Worm (Caenorhabditis elegans) whole organism, L2 larva: Measurements from ENCODE around the gene Y54G2A.45.

Source experiments
- C34F6.9 ChIP-seq: fragments of 150-350 bp; optimal IDR thresholded peaks from 2 replicates; lab custom pipeline; 2014; ENCODE audit warnings: missing biosample characterization, missing genetic modification characterization
- F13H6.1 ChIP-seq: sonication (generic microtip); optimal IDR thresholded peaks from 2 replicates; lab custom pipeline; 2016; ENCODE audit warnings: missing genetic modification characterization, missing compliant biosample characterization
- R02D3.7 ChIP-seq: fragments of 150-350 bp; optimal IDR thresholded peaks from 2 replicates; lab custom pipeline; 2014; ENCODE audit warnings: missing biosample characterization, missing genetic modification characterization
- ZK546.5 ChIP-seq: sonication (generic microtip); optimal IDR thresholded peaks from 2 replicates; lab custom pipeline; 2017; ENCODE audit warnings: missing biosample characterization, missing genetic modification characterization
- alr-1 ChIP-seq: fragments of 150-350 bp; optimal IDR thresholded peaks from 2 replicates; lab custom pipeline; 2014; ENCODE audit warnings: missing biosample characterization, missing genetic modification characterization
- ceh-16 ChIP-seq: fragments of 150-350 bp; optimal IDR thresholded peaks from 2 replicates; lab custom pipeline; 2014; ENCODE audit warnings: missing biosample characterization, missing genetic modification characterization
- ceh-82 ChIP-seq: fragments of 150-350 bp; optimal IDR thresholded peaks from 2 replicates; lab custom pipeline; 2014; ENCODE audit warnings: missing biosample characterization, missing genetic modification characterization
- crh-2 ChIP-seq: sonication (generic microtip); optimal IDR thresholded peaks from 2 replicates; lab custom pipeline; 2017; ENCODE audit warnings: missing biosample characterization, missing genetic modification characterization
- egl-27 ChIP-seq: sonication (generic microtip); optimal IDR thresholded peaks from 3 replicates; lab custom pipeline; 2017; ENCODE audit warnings: missing biosample characterization, missing genetic modification reagents, missing genetic modification characterization
- fos-1 ChIP-seq: fragments of 150-350 bp; optimal IDR thresholded peaks from 2 replicates; lab custom pipeline; 2014; ENCODE audit warnings: missing biosample characterization, missing genetic modification characterization
- gmeb-1 ChIP-seq: fragments of 150-350 bp; optimal IDR thresholded peaks from 2 replicates; lab custom pipeline; 2014; ENCODE audit warnings: missing biosample characterization, missing genetic modification characterization
- lin-11 ChIP-seq: fragments of 150-350 bp; sonication (generic microtip); optimal IDR thresholded peaks from 2 replicates; lab custom pipeline; 2014; ENCODE audit warnings: missing biosample characterization, missing genetic modification characterization, inconsistent platforms, mixed read lengths
- lsy-2 ChIP-seq, 2 experiments: fragments of 150-350 bp in 1 of 2; sonication (generic microtip) in 1 of 2; optimal IDR thresholded peaks; 2 replicates each; lab custom pipeline; 2014 to 2017; ENCODE audit warnings: missing biosample characterization in 2 of 2, missing genetic modification characterization in 2 of 2
- mab-5 ChIP-seq: fragments of 150-350 bp; optimal IDR thresholded peaks from 2 replicates; lab custom pipeline; 2014; ENCODE audit warnings: missing biosample characterization, missing genetic modification characterization
- mbf-1 ChIP-seq: sonication (generic microtip); optimal IDR thresholded peaks from 2 replicates; lab custom pipeline; 2017; ENCODE audit warnings: missing biosample characterization, missing genetic modification characterization
- mdl-1 ChIP-seq, 2 experiments: fragments of 150-350 bp in 1 of 2; sonication (generic microtip) in 1 of 2; optimal IDR thresholded peaks; 2 replicates each; lab custom pipeline; 2017; ENCODE audit warnings: missing biosample characterization in 2 of 2, missing genetic modification characterization in 2 of 2
- nhr-10 ChIP-seq: sonication (generic microtip); optimal IDR thresholded peaks from 2 replicates; lab custom pipeline; 2017; ENCODE audit warnings: missing biosample characterization, missing genetic modification characterization
- nhr-11 ChIP-seq: fragments of 150-350 bp; optimal IDR thresholded peaks from 2 replicates; lab custom pipeline; 2014; ENCODE audit warnings: missing biosample characterization, missing genetic modification characterization
- nhr-12 ChIP-seq: fragments of 150-350 bp; optimal IDR thresholded peaks from 2 replicates; lab custom pipeline; 2014; ENCODE audit warnings: missing biosample characterization, missing genetic modification characterization
- nhr-129 ChIP-seq: fragments of 150-350 bp; optimal IDR thresholded peaks from 2 replicates; lab custom pipeline; 2014; ENCODE audit warnings: missing biosample characterization, missing genetic modification characterization
- nhr-21 ChIP-seq: fragments of 150-350 bp; optimal IDR thresholded peaks from 2 replicates; lab custom pipeline; 2014; ENCODE audit warnings: missing biosample characterization, missing genetic modification characterization
- nhr-23 ChIP-seq: fragments of 150-350 bp; optimal IDR thresholded peaks from 2 replicates; lab custom pipeline; 2014; ENCODE audit warnings: missing biosample characterization, missing genetic modification reagents, missing genetic modification characterization
- nhr-237 ChIP-seq: fragments of 150-350 bp; optimal IDR thresholded peaks from 2 replicates; lab custom pipeline; 2014; ENCODE audit warnings: missing biosample characterization, missing genetic modification characterization
- nhr-25 ChIP-seq: fragments of 150-350 bp; sonication (generic microtip); optimal IDR thresholded peaks from 3 replicates; lab custom pipeline; 2014; ENCODE audit warnings: missing biosample characterization, missing genetic modification characterization
- nhr-6 ChIP-seq: fragments of 150-350 bp; optimal IDR thresholded peaks from 2 replicates; lab custom pipeline; 2014; ENCODE audit warnings: missing biosample characterization, missing genetic modification characterization
- nhr-77 ChIP-seq: fragments of 150-350 bp; optimal IDR thresholded peaks from 2 replicates; lab custom pipeline; 2014; ENCODE audit warnings: missing biosample characterization, missing genetic modification characterization
- peb-1 ChIP-seq: fragments of 150-350 bp; optimal IDR thresholded peaks from 2 replicates; lab custom pipeline; 2014; ENCODE audit warnings: missing biosample characterization, missing genetic modification characterization
- sem-4 ChIP-seq: fragments of 150-350 bp; optimal IDR thresholded peaks from 2 replicates; lab custom pipeline; 2014; ENCODE audit warnings: missing biosample characterization, missing genetic modification reagents, missing genetic modification characterization
- sma-3 ChIP-seq: sonication (generic microtip); optimal IDR thresholded peaks from 2 replicates; lab custom pipeline; 2016; ENCODE audit warnings: missing genetic modification reagents, missing genetic modification characterization, missing compliant biosample characterization
- sma-9 ChIP-seq, 2 experiments: fragments of 150-350 bp in 1 of 2; sonication (generic microtip) in 1 of 2; optimal IDR thresholded peaks; 2 replicates each; lab custom pipeline; 2014 to 2016; ENCODE audit warnings: missing genetic modification characterization in 2 of 2, mild to moderate bottlenecking in 1 of 2, missing biosample characterization in 1 of 2, missing compliant biosample characterization in 1 of 2, missing genetic modification reagents in 1 of 2, moderate library complexity in 1 of 2
- snpc-4 ChIP-seq: fragments of 150-350 bp; optimal IDR thresholded peaks from 2 replicates; lab custom pipeline; 2014; ENCODE audit warnings: missing biosample characterization, missing genetic modification characterization
- unc-39 ChIP-seq: fragments of 150-350 bp; optimal IDR thresholded peaks from 2 replicates; lab custom pipeline; 2014; ENCODE audit warnings: missing biosample characterization, missing genetic modification characterization
- unc-55 ChIP-seq: fragments of 150-350 bp; sonication (generic microtip); optimal IDR thresholded peaks from 3 replicates; lab custom pipeline; 2014; ENCODE audit warnings: missing biosample characterization, missing genetic modification reagents, missing genetic modification characterization
- unc-62 ChIP-seq: fragments of 150-350 bp; optimal IDR thresholded peaks from 2 replicates; lab custom pipeline; 2014; ENCODE audit warnings: missing biosample characterization, missing genetic modification reagents, missing genetic modification characterization
- zag-1 ChIP-seq: fragments of 150-350 bp; optimal IDR thresholded peaks from 2 replicates; lab custom pipeline; 2014; ENCODE audit warnings: missing biosample characterization, missing genetic modification characterization
- ztf-1 ChIP-seq: fragments of 200-800 bp; sonication (Bioruptor generic); conservative IDR thresholded peaks from 2 replicates; pipeline ENCODE4 v1.3.6; 2022; ENCODE audit warnings: missing genetic modification characterization, missing compliant biosample characterization
- ztf-11 ChIP-seq: sonication (generic microtip); optimal IDR thresholded peaks from 2 replicates; lab custom pipeline; 2017; ENCODE audit warnings: missing biosample characterization, missing genetic modification characterization
- ztf-4 ChIP-seq: fragments of 150-350 bp; optimal IDR thresholded peaks from 2 replicates; lab custom pipeline; 2014; ENCODE audit warnings: missing biosample characterization, missing genetic modification characterization

Y54G2A.45 gene

ce11 chrIV:2817038-2817437 lies 11.4 kb downstream of the Y54G2A.45 start:
- TF ChIP-seq ZK546.5 (tag; lab: Kevin White, UChicago), result no peak
- no peak for TF ChIP-seq crh-2 (tag; lab: Kevin White, UChicago)
- no peak for TF ChIP-seq fos-1 (tag; lab: Kevin White, UChicago)
- TF ChIP-seq nhr-11 (tag; lab: Kevin White, UChicago), result no peak
- TF ChIP-seq mdl-1 (tag; optimal IDR thresholded peaks at IDR 0.05; lab: Kevin White, UChicago), result no peak
- no peak for TF ChIP-seq ztf-11
- no peak for TF ChIP-seq gmeb-1
- TF ChIP-seq mbf-1 (tag; lab: Kevin White, UChicago), result no peak
- TF ChIP-seq zag-1 (tag; lab: Kevin White, UChicago), result no peak
- TF ChIP-seq nhr-237 (tag; lab: Kevin White, UChicago), result no peak
- TF ChIP-seq nhr-10 (tag; lab: Kevin White, UChicago), result no peak
- no peak for TF ChIP-seq ceh-16 (tag; lab: Kevin White, UChicago)
- TF ChIP-seq nhr-6, result no peak
- no peak for TF ChIP-seq C34F6.9 (tag; lab: Kevin White, UChicago)

ce11 chrIV:2819633-2820032 lies 14.0 kb downstream of the Y54G2A.45 start, which contains the start of gene Y54G2A.13:
Y54G2A.13 (minus strand) TSS chrIV:2819733.
- TF ChIP-seq fos-1 (tag; lab: Kevin White, UChicago) (no peak), nhr-21 (tag; lab: Kevin White, UChicago) (no peak), lin-11 (tag; lab: Kevin White, UChicago) (no peak), nhr-12 (tag; lab: Kevin White, UChicago) (no peak), nhr-77 (tag; lab: Kevin White, UChicago) (no peak), sma-3 (GFP tag; lab: Kevin White, UChicago) (no peak), zag-1 (tag; lab: Kevin White, UChicago) (no peak), nhr-129 (no peak), egl-27 (tag; lab: Kevin White, UChicago) (no peak), ztf-11 (no peak), F13H6.1 (no peak), R02D3.7 (tag; lab: Kevin White, UChicago) (no peak), ztf-1 (GFP tag; lab: Robert Waterston, UW) (no peak), ztf-4 (no peak), unc-55 (GFP tag; lab: Kevin White, UChicago) (no peak)

ce11 chrIV:2820408-2820807 lies 14.8 kb downstream of the Y54G2A.45 start, which contains the start of gene Y54G2A.37:
Y54G2A.37 (plus strand) TSS chrIV:2820708.
- TF ChIP-seq nhr-23 (tag; lab: Kevin White, UChicago), result no peak
- no peak for TF ChIP-seq mab-5 (tag; lab: Kevin White, UChicago)
- TF ChIP-seq peb-1 (tag; lab: Kevin White, UChicago), result no peak
- no peak for TF ChIP-seq ceh-82 (tag; lab: Kevin White, UChicago)
- no peak for TF ChIP-seq nhr-21 (tag; lab: Kevin White, UChicago)
- TF ChIP-seq nhr-25 (tag; lab: Kevin White, UChicago), result no peak
- TF ChIP-seq ztf-1 (GFP tag; lab: Robert Waterston, UW), result no peak
- no peak for TF ChIP-seq zag-1 (tag; lab: Kevin White, UChicago)

- TF ChIP-seq lsy-2 (tag; optimal IDR thresholded peaks at IDR 0.05; lab: Kevin White, UChicago), result no peak
- TF ChIP-seq gmeb-1, result no peak
- TF ChIP-seq F13H6.1, result no peak
- TF ChIP-seq unc-62 (GFP tag; lab: Kevin White, UChicago), result no peak
- no peak for TF ChIP-seq nhr-6
- TF ChIP-seq peb-1 (tag; lab: Kevin White, UChicago), result no peak
- no peak for TF ChIP-seq crh-2 (tag; lab: Kevin White, UChicago)
- TF ChIP-seq nhr-21 (tag; lab: Kevin White, UChicago), result no peak
- no peak for TF ChIP-seq unc-39
- TF ChIP-seq, all 48 proteins: peak for 0
These were observed 17.8 kb downstream of the Y54G2A.45 start, which contains the start of gene clec-80 for ce11 chrIV:2823446-2823845. clec-80 (plus strand) TSS chrIV:2823746.

ce11 chrIV:2825460-2826103 lies 19.9 kb downstream of the Y54G2A.45 start:
- TF ChIP-seq zag-1 (tag; lab: Kevin White, UChicago), result no peak
- TF ChIP-seq snpc-4, result no peak
- no peak for TF ChIP-seq nhr-129
- TF ChIP-seq lin-11 (tag; lab: Kevin White, UChicago), result no peak
- no peak for TF ChIP-seq F13H6.1
- TF ChIP-seq nhr-11 (tag; lab: Kevin White, UChicago), result no peak
- TF ChIP-seq C34F6.9 (tag; lab: Kevin White, UChicago), result no peak
- TF ChIP-seq sem-4 (tag; lab: Kevin White, UChicago), result no peak
- TF ChIP-seq sma-3 (GFP tag; lab: Kevin White, UChicago), result no peak
- TF ChIP-seq unc-62 (GFP tag; lab: Kevin White, UChicago), result no peak
- no peak for TF ChIP-seq alr-1
- TF ChIP-seq unc-55 (GFP tag; lab: Kevin White, UChicago), result no peak
- no peak for TF ChIP-seq nhr-77 (tag; lab: Kevin White, UChicago)
- TF ChIP-seq R02D3.7 (tag; lab: Kevin White, UChicago), result no peak
- TF ChIP-seq sma-9 (GFP tag; optimal IDR thresholded peaks at IDR 0.05; lab: Kevin White, UChicago), result no peak
- no peak for TF ChIP-seq sma-9 (tag; optimal IDR thresholded peaks at IDR 0.05; lab: Kevin White, UChicago)
